Fruit fly (Drosophila melanogaster) whole organism, embryonic: ENCODE measurements around the gene jus.

ENCODE experiments used
- Ada2b ChIP-seq: fragments of 200-800 bp; sonication (Bioruptor generic); IDR thresholded peaks from 2 replicates; pipeline ENCODE4 v1.3.6; 2022; ENCODE audit warnings: missing biosample characterization, missing genetic modification characterization
- Bgb ChIP-seq: fragments of 200-800 bp; sonication (Bioruptor generic); IDR thresholded peaks from 2 replicates; pipeline ENCODE4 v1.3.6; 2022; ENCODE audit warnings: missing biosample characterization, missing genetic modification characterization; ENCODE audit not compliant: partially characterized antibody
- C15 ChIP-seq: fragments of 200-800 bp; sonication (Bioruptor generic); IDR thresholded peaks from 3 replicates; pipeline ENCODE4 v1.3.6; 2022; ENCODE audit warnings: missing biosample characterization, missing genetic modification characterization
- CG10321 ChIP-seq: fragments of 200-800 bp; sonication (Bioruptor generic); IDR thresholded peaks from 2 replicates; pipeline ENCODE4 v1.3.6; 2022; ENCODE audit warnings: missing biosample characterization, missing genetic modification characterization
- CG11398 ChIP-seq: fragments of 200-800 bp; sonication (Bioruptor generic); optimal IDR thresholded peaks from 2 replicates; lab custom pipeline; 2016; ENCODE audit warnings: missing biosample characterization, missing genetic modification characterization
- CG14441 ChIP-seq: fragments of 200-800 bp; sonication (Bioruptor generic); IDR thresholded peaks from 2 replicates; pipeline ENCODE4 v1.3.6; 2022; ENCODE audit warnings: missing biosample characterization, missing genetic modification characterization
- CG14667 ChIP-seq: fragments of 200-800 bp; sonication (Bioruptor generic); IDR thresholded peaks from 2 replicates; pipeline ENCODE4 v1.3.6; 2022; ENCODE audit warnings: missing biosample characterization, missing genetic modification characterization
- CG1529 ChIP-seq: fragments of 200-800 bp; sonication (Bioruptor generic); optimal IDR thresholded peaks from 3 replicates; lab custom pipeline; 2018; ENCODE audit warnings: missing biosample characterization, missing genetic modification characterization
- CG17328 ChIP-seq: fragments of 200-800 bp; sonication (Bioruptor generic); IDR thresholded peaks from 2 replicates; pipeline ENCODE4 v1.3.6; 2022; ENCODE audit warnings: missing biosample characterization, missing genetic modification characterization
- CG17568 ChIP-seq: fragments of 200-800 bp; sonication (Bioruptor generic); optimal IDR thresholded peaks from 2 replicates; lab custom pipeline; 2018; ENCODE audit warnings: missing biosample characterization, mild to moderate bottlenecking, missing genetic modification characterization, moderate library complexity
- CG18011 ChIP-seq: fragments of 200-800 bp; sonication (Bioruptor generic); optimal IDR thresholded peaks from 2 replicates; lab custom pipeline; 2017; ENCODE audit warnings: missing biosample characterization, missing genetic modification characterization, mild to moderate bottlenecking, moderate library complexity, missing genotype
- CG2678 ChIP-seq: fragments of 200-800 bp; sonication (Bioruptor generic); optimal IDR thresholded peaks from 3 replicates; lab custom pipeline; 2019; ENCODE audit warnings: missing biosample characterization, mild to moderate bottlenecking, missing genetic modification characterization, moderate library complexity
- CG2889 ChIP-seq: fragments of 200-800 bp; sonication (Bioruptor generic); IDR thresholded peaks from 3 replicates; pipeline ENCODE4 v1.3.6; 2022; ENCODE audit warnings: missing biosample characterization, missing genetic modification characterization
- CG34224 ChIP-seq: fragments of 200-800 bp; sonication (Bioruptor generic); IDR thresholded peaks from 3 replicates; pipeline ENCODE4 v1.3.6; 2022; ENCODE audit warnings: missing biosample characterization, missing genetic modification characterization; ENCODE audit not compliant: partially characterized antibody
- CG3847 ChIP-seq: fragments of 200-800 bp; sonication (Bioruptor generic); IDR thresholded peaks from 2 replicates; pipeline ENCODE4 v1.3.6; 2022; ENCODE audit warnings: missing biosample characterization, missing genetic modification characterization
- CG4730 ChIP-seq: fragments of 200-800 bp; sonication (Bioruptor generic); IDR thresholded peaks from 2 replicates; pipeline ENCODE4 v1.3.6; 2022; ENCODE audit warnings: missing biosample characterization, missing genetic modification characterization
- CG4820 ChIP-seq: fragments of 200-800 bp; sonication (Bioruptor generic); optimal IDR thresholded peaks from 3 replicates; lab custom pipeline; 2016; ENCODE audit warnings: missing biosample characterization, missing genetic modification characterization
- CG5245 ChIP-seq: fragments of 200-800 bp; sonication (Bioruptor generic); optimal IDR thresholded peaks from 3 replicates; lab custom pipeline; 2016; ENCODE audit warnings: missing biosample characterization, missing genetic modification characterization
- CG6175 ChIP-seq: fragments of 200-800 bp; sonication (Bioruptor generic); IDR thresholded peaks from 3 replicates; pipeline ENCODE4 v1.3.6; 2022; ENCODE audit warnings: missing biosample characterization, missing genetic modification characterization
- CG7745 ChIP-seq: fragments of 200-800 bp; sonication (Bioruptor generic); optimal IDR thresholded peaks from 2 replicates; lab custom pipeline; 2018; ENCODE audit warnings: missing biosample characterization, mild to moderate bottlenecking, missing genetic modification characterization, moderate library complexity
- CG8281 ChIP-seq: fragments of 200-800 bp; sonication (Bioruptor generic); optimal IDR thresholded peaks from 2 replicates; lab custom pipeline; 2018; ENCODE audit warnings: missing biosample characterization, mild to moderate bottlenecking, missing genetic modification characterization, moderate library complexity
- CG8765 ChIP-seq: fragments of 200-800 bp; sonication (Bioruptor generic); IDR thresholded peaks from 2 replicates; pipeline ENCODE4 v1.3.6; 2022; ENCODE audit warnings: missing biosample characterization, missing genetic modification characterization
- CG8944 ChIP-seq: fragments of 200-800 bp; sonication (Bioruptor generic); optimal IDR thresholded peaks from 3 replicates; lab custom pipeline; 2016; ENCODE audit warnings: missing biosample characterization, missing genetic modification characterization
- CG9609 ChIP-seq: fragments of 200-800 bp; sonication (Bioruptor generic); optimal IDR thresholded peaks from 3 replicates; lab custom pipeline; 2016; ENCODE audit warnings: missing biosample characterization, missing genetic modification characterization
- Chrac-16 ChIP-seq: fragments of 200-800 bp; sonication (Bioruptor generic); optimal IDR thresholded peaks from 3 replicates; lab custom pipeline; 2016; ENCODE audit warnings: missing biosample characterization, missing genetic modification characterization
- D19A ChIP-seq: fragments of 200-800 bp; optimal IDR thresholded peaks from 3 replicates; lab custom pipeline; 2019; ENCODE audit warnings: missing biosample characterization, mild to moderate bottlenecking, missing genetic modification characterization, moderate library complexity
- Hmx ChIP-seq: fragments of 200-800 bp; sonication (Bioruptor generic); optimal IDR thresholded peaks from 2 replicates; lab custom pipeline; 2016; ENCODE audit warnings: missing biosample characterization, missing genetic modification characterization
- Hr39 ChIP-seq: fragments of >200 bp; optimal IDR thresholded peaks from 2 replicates; lab custom pipeline; 2017
- NK7.1 ChIP-seq: fragments of 200-800 bp; sonication (Bioruptor generic); optimal IDR thresholded peaks from 3 replicates; lab custom pipeline; 2016; ENCODE audit warnings: missing biosample characterization, missing genetic modification characterization
- Optix ChIP-seq: fragments of 200-800 bp; sonication (Bioruptor generic); IDR thresholded peaks from 3 replicates; pipeline ENCODE4 v1.3.6; 2022; ENCODE audit warnings: missing biosample characterization, missing genetic modification characterization
- Poxn ChIP-seq: fragments of 200-800 bp; sonication (Bioruptor generic); IDR thresholded peaks from 2 replicates; pipeline ENCODE4 v1.3.6; 2022; ENCODE audit warnings: missing biosample characterization, missing genetic modification characterization
- Six4 ChIP-seq: fragments of 200-800 bp; sonication (Bioruptor generic); optimal IDR thresholded peaks from 2 replicates; lab custom pipeline; 2016; ENCODE audit warnings: missing biosample characterization, missing genetic modification characterization
- Sox102F ChIP-seq: fragments of 200-800 bp; sonication (Bioruptor generic); optimal IDR thresholded peaks from 2 replicates; lab custom pipeline; 2018; ENCODE audit warnings: missing biosample characterization, mild to moderate bottlenecking, missing genetic modification characterization, moderate library complexity
- abd-A ChIP-seq: fragments of 200-800 bp; sonication (Bioruptor generic); optimal IDR thresholded peaks from 3 replicates; lab custom pipeline; 2019; ENCODE audit warnings: missing biosample characterization, mild to moderate bottlenecking, missing genetic modification characterization, moderate library complexity
- ac ChIP-seq: fragments of 200-800 bp; sonication (Bioruptor generic); optimal IDR thresholded peaks from 3 replicates; lab custom pipeline; 2017; ENCODE audit warnings: missing biosample characterization, mild to moderate bottlenecking, missing genetic modification characterization
- aop ChIP-seq: fragments of 200-800 bp; sonication (Bioruptor generic); IDR thresholded peaks from 2 replicates; pipeline ENCODE4 v1.3.6; 2022; ENCODE audit warnings: missing biosample characterization, missing genetic modification characterization
- ase ChIP-seq: fragments of 200-800 bp; sonication (Bioruptor generic); IDR thresholded peaks from 3 replicates; pipeline ENCODE4 v1.3.6; 2022; ENCODE audit warnings: missing biosample characterization, missing genetic modification characterization
- cato ChIP-seq: fragments of 200-800 bp; sonication (Bioruptor generic); optimal IDR thresholded peaks from 2 replicates; lab custom pipeline; 2016; ENCODE audit warnings: missing biosample characterization, missing genetic modification characterization, borderline replicate concordance
- dmrt11E ChIP-seq: fragments of 200-800 bp; sonication (Bioruptor generic); optimal IDR thresholded peaks from 3 replicates; lab custom pipeline; 2018; ENCODE audit warnings: missing biosample characterization, mild to moderate bottlenecking, missing genetic modification characterization, moderate library complexity
- dpn ChIP-seq, 2 experiments: fragments of 200-800 bp; sonication (Bioruptor generic); optimal IDR thresholded peaks; 3 replicates each; lab custom pipeline; 2016; ENCODE audit warnings: missing biosample characterization in 2 of 2, missing genetic modification characterization in 2 of 2
- eve ChIP-seq, 2 experiments: fragments of >200 bp; optimal IDR thresholded peaks; 2 replicates each; lab custom pipeline; 2017; ENCODE audit warnings: missing biosample characterization in 2 of 2, missing genetic modification characterization in 2 of 2
- gsb ChIP-seq: fragments of 200-800 bp; sonication (Bioruptor generic); IDR thresholded peaks from 2 replicates; pipeline ENCODE4 v1.3.6; 2022; ENCODE audit warnings: missing biosample characterization, missing genetic modification characterization
- hbn ChIP-seq: fragments of 200-800 bp; sonication (Bioruptor generic); IDR thresholded peaks from 2 replicates; pipeline ENCODE4 v1.3.6; 2022; ENCODE audit warnings: missing biosample characterization, missing genetic modification characterization; ENCODE audit not compliant: partially characterized antibody
- insv ChIP-seq, 2 experiments: fragments of 200-800 bp; sonication (Bioruptor generic); optimal IDR thresholded peaks; 3 replicates each; lab custom pipeline; 2016 to 2018; ENCODE audit warnings: missing biosample characterization in 2 of 2, missing genetic modification characterization in 2 of 2
- knrl ChIP-seq: fragments of 200-800 bp; sonication (Bioruptor generic); IDR thresholded peaks from 3 replicates; pipeline ENCODE4 v1.3.6; 2022; ENCODE audit warnings: missing biosample characterization, missing genetic modification characterization; ENCODE audit not compliant: partially characterized antibody
- p53 ChIP-seq: fragments of 200-800 bp; sonication (Bioruptor generic); optimal IDR thresholded peaks from 2 replicates; lab custom pipeline; 2016; ENCODE audit warnings: missing biosample characterization, missing genetic modification characterization
- phol ChIP-seq: fragments of 200-800 bp; sonication (Bioruptor generic); optimal IDR thresholded peaks from 3 replicates; lab custom pipeline; 2018; ENCODE audit warnings: missing biosample characterization, mild to moderate bottlenecking, missing genetic modification characterization, moderate library complexity
- shn ChIP-seq: fragments of 200-800 bp; sonication (Bioruptor generic); optimal IDR thresholded peaks from 3 replicates; lab custom pipeline; 2016; ENCODE audit warnings: missing biosample characterization, missing genetic modification characterization
- so ChIP-seq: fragments of 200-800 bp; sonication (Bioruptor generic); IDR thresholded peaks from 3 replicates; pipeline ENCODE4 v1.3.6; 2022; ENCODE audit warnings: missing biosample characterization, missing genetic modification characterization
- tup ChIP-seq: fragments of 200-800 bp; sonication (Bioruptor generic); optimal IDR thresholded peaks from 2 replicates; lab custom pipeline; 2016; ENCODE audit warnings: missing biosample characterization, mild to moderate bottlenecking, missing genetic modification characterization, moderate library complexity
- zfh2 ChIP-seq: fragments of 200-800 bp; sonication (Bioruptor generic); optimal IDR thresholded peaks from 2 replicates; lab custom pipeline; 2016; ENCODE audit warnings: missing biosample characterization, missing genetic modification characterization

The jus gene

dm6 chr3R:29124128-29124527, 70.7 kb downstream of the jus start (continued):
- TF ChIP-seq NK7.1 (GFP tag; lab: Kevin White, UChicago), result peak; percentile 5
- 0 out of 3 replicates have a peak, but pooled peaks have one; percentile 52 for TF ChIP-seq CG6175 (GFP tag; lab: Robert Waterston, UW)
- no peak for TF ChIP-seq CG18011 (GFP tag; lab: Kevin White, UChicago)
- peak; percentile 37; the same call in 1 of the 3 replicates for TF ChIP-seq ase (GFP tag; lab: Robert Waterston, UW)
- no peak for TF ChIP-seq abd-A (tag; lab: Kevin White, UChicago)
- peak; percentile 72 for TF ChIP-seq CG14667 (GFP tag; lab: Robert Waterston, UW)
- TF ChIP-seq p53 (GFP tag; lab: Kevin White, UChicago), result no peak
- TF ChIP-seq Poxn (GFP tag; lab: Robert Waterston, UW), result no peak
- TF ChIP-seq CG10321, result no peak; the same call in 1 of the 2 replicates
- no peak for TF ChIP-seq CG7745 (tag; lab: Kevin White, UChicago)
- TF ChIP-seq CG14441 (GFP tag; lab: Robert Waterston, UW), result peak; percentile 78
- peak; percentile 46 for TF ChIP-seq gsb (GFP tag; lab: Robert Waterston, UW)
- TF ChIP-seq Sox102F (GFP tag; lab: Kevin White, UChicago), result peak; percentile 70
- peak; percentile 26 for TF ChIP-seq CG5245
- TF ChIP-seq D19A (tag; lab: Kevin White, UChicago), result peak; percentile 44
- TF ChIP-seq CG4820 (GFP tag; lab: Kevin White, UChicago), result peak; percentile 49
- no peak for TF ChIP-seq ac (GFP tag; lab: Kevin White, UChicago)
- peak; percentile 57; the same call in 1 of the 2 replicates for TF ChIP-seq CG3847 (GFP tag; lab: Robert Waterston, UW)
- no peak for TF ChIP-seq Hr39 (lab: Kevin White, UChicago)
- peak; percentile 73 for TF ChIP-seq CG17328
- no peak for TF ChIP-seq insv (GFP tag; optimal IDR thresholded peaks at IDR 0.05; lab: Kevin White, UChicago)
- TF ChIP-seq cato (GFP tag; lab: Kevin White, UChicago), result peak; percentile 42
- TF ChIP-seq dpn (GFP tag; optimal IDR thresholded peaks at IDR 0.05; lab: Kevin White, UChicago), result peak; percentile 48 to 69
- no peak for TF ChIP-seq eve (GFP tag; optimal IDR thresholded peaks at IDR 0.05; lab: Kevin White, UChicago)
- peak; percentile 44; the same call in 1 of the 3 replicates for TF ChIP-seq so
- TF ChIP-seq CG34224, result no peak
- TF ChIP-seq Optix (GFP tag; lab: Robert Waterston, UW), result peak; percentile 76; the same call in 2 of the 3 replicates
- TF ChIP-seq phol (tag; lab: Kevin White, UChicago), result peak; percentile 70
- TF ChIP-seq CG4730, result peak; percentile 67
- peak; percentile 50 for TF ChIP-seq Chrac-16 (GFP tag; lab: Kevin White, UChicago)
- TF ChIP-seq Hmx, result no peak
- TF ChIP-seq Six4 (GFP tag; lab: Kevin White, UChicago), result peak; percentile 48
- TF ChIP-seq CG2678, result peak; percentile 72
- 0 out of 2 replicates have a peak, but pooled peaks have one; percentile 21 for TF ChIP-seq CG8765 (GFP tag; lab: Robert Waterston, UW)
- no peak for TF ChIP-seq CG17568
- no peak for TF ChIP-seq C15 (GFP tag; lab: Robert Waterston, UW)
- peak; percentile 69; the same call in 1 of the 3 replicates for TF ChIP-seq CG2889 (GFP tag; lab: Robert Waterston, UW)
- TF ChIP-seq CG8281 (tag; lab: Kevin White, UChicago), result peak; percentile 5
- TF ChIP-seq zfh2, result peak; percentile 76
- TF ChIP-seq shn (GFP tag; lab: Kevin White, UChicago), result peak; percentile 32
- TF ChIP-seq tup (GFP tag; lab: Kevin White, UChicago), result no peak
- TF ChIP-seq CG8944 (GFP tag; lab: Kevin White, UChicago), result no peak
- TF ChIP-seq hbn (GFP tag; lab: Robert Waterston, UW), result no peak
- peak; percentile 34 for TF ChIP-seq CG1529
- peak; percentile 34 for TF ChIP-seq CG11398 (GFP tag; lab: Kevin White, UChicago)
- no peak for TF ChIP-seq knrl (GFP tag; lab: Robert Waterston, UW)
- no peak for TF ChIP-seq aop
- TF ChIP-seq Bgb (GFP tag; lab: Robert Waterston, UW), result no peak
- TF ChIP-seq Ada2b (GFP tag; lab: Robert Waterston, UW), result peak; percentile 58; the same call in 1 of the 2 replicates
- TF ChIP-seq CG9609, result peak; percentile 4
- peak; percentile 59 for TF ChIP-seq dmrt11E (tag; lab: Kevin White, UChicago)
